Worm (Caenorhabditis elegans) whole organism, young adult: ENCODE measurements around the gene B0212.3.

Experiments
- C17E4.6 ChIP-seq: fragments of 200-800 bp; sonication (Bioruptor generic); IDR thresholded peaks from 2 replicates; pipeline ENCODE4 v1.3.6; 2022; ENCODE audit warnings: missing genetic modification reagents, missing genetic modification characterization, missing compliant biosample characterization
- ama-1 ChIP-seq, 3 experiments: fragments of 150-350 bp in 1 of 3; sonication (generic microtip) in 2 of 3; optimal IDR thresholded peaks; 2 replicates each; lab custom pipeline; 2014 to 2018; ENCODE audit warnings: missing biosample characterization in 2 of 3, missing genetic modification characterization in 2 of 3, missing genetic modification reagents in 2 of 3

DNA sequence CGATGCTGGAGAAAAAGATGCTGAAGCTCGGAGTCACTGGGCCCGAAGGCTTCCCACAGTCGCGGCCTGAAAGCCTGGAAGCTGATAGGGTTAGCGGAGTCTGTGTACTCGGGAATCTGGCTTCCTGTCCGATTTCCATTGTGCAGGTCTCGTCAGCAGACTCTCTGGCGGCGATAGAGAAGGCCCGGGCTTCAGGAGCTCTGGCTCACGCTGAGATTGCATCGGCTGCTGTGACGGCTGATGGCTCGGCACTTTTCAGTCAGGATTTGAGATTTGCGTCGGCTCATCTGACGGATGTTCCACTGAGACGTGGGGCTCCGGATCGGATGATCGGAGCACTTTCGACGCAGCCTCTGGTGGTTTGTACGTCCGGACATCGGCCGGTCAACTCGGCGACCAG lies 16.6 kb upstream of the B0212.3 start:
- TF ChIP-seq C17E4.6 (GFP tag; lab: Robert Waterston, UW) (no peak), ama-1 (optimal IDR thresholded peaks at IDR 0.05; lab: Kevin White, UChicago) (no peak), ama-1 (GFP tag; optimal IDR thresholded peaks at IDR 0.05; lab: Kevin White, UChicago) (no peak)
